Fruit fly (Drosophila melanogaster) Kc167 (cell line): Measurements from ENCODE around the gene CG12746.

Experiments
- Myc ChIP-seq: fragments of >200 bp; optimal IDR thresholded peaks from 2 replicates; lab custom pipeline; 2017; ENCODE audit warnings: missing external identifiers
- Sin3A ChIP-seq: fragments of >200 bp; optimal IDR thresholded peaks from 2 replicates; lab custom pipeline; 2018; ENCODE audit warnings: missing external identifiers
- h ChIP-seq: fragments of >200 bp; optimal IDR thresholded peaks from 3 replicates; lab custom pipeline; 2018; ENCODE audit warnings: missing external identifiers
- insv ChIP-seq: fragments of >200 bp; optimal IDR thresholded peaks from 3 replicates; lab custom pipeline; 2018; ENCODE audit warnings: missing external identifiers
- psq ChIP-seq: fragments of >200 bp; optimal IDR thresholded peaks from 2 replicates; lab custom pipeline; 2017; ENCODE audit warnings: missing external identifiers
- ttk ChIP-seq: sonication (Bioruptor generic); optimal IDR thresholded peaks from 2 replicates; lab custom pipeline; 2017; ENCODE audit warnings: missing external identifiers

Gene CG12746

DNA sequence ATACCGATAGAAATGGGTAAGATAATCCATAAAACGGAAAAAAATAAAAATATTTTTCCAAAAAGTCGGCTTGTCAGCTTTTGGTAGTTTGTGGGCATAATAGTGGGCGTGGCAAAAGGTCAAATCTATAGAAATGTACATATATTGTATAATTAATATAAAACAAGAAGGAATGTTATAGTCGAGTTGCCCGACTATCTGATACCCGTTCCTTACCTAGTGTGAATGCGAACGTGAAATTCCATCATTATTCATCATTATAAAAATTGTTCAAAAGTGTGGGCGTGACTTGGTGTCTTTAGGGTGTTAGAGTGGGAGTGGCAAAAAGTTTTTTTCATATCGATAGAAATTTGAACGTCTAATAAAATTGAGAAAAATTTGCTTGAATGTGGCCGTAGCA lies 13.1 kb upstream of the CG12746 start:
- TF ChIP-seq ttk (lab: Kevin White, UChicago) (no peak), Myc (no peak), psq (lab: Kevin White, UChicago) (no peak), Sin3A (lab: Kevin White, UChicago) (no peak), insv (no peak), h (no peak)

DNA sequence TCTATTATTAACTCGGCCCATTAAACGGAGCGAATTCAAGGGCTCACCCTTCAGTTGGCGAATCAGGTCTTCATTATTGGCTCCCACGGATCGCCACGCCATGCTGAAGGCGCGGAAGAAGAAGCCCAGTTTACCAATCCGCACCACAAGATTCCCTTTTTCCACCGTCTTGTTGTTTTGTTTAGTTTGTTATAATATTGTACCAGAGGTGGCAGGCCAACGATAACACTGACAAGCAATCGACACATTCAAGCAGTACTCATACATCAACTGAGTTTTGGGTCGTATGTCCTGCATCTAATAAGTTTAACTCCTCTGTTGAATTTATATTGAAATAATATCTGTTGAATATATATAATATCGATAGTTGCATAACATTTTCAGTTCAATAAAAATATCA lies 10.6 kb upstream of the CG12746 start, which contains the start of gene Pcmt:
Gene Pcmt (minus strand): TSS at position 235 of the 400 bp plus-strand sequence.
- TF ChIP-seq Myc = no peak
- TF ChIP-seq Sin3A (lab: Kevin White, UChicago) = no peak
- no peak for TF ChIP-seq h
- TF ChIP-seq psq (lab: Kevin White, UChicago) = no peak
- no peak for TF ChIP-seq ttk (lab: Kevin White, UChicago)
- no peak for TF ChIP-seq insv

DNA sequence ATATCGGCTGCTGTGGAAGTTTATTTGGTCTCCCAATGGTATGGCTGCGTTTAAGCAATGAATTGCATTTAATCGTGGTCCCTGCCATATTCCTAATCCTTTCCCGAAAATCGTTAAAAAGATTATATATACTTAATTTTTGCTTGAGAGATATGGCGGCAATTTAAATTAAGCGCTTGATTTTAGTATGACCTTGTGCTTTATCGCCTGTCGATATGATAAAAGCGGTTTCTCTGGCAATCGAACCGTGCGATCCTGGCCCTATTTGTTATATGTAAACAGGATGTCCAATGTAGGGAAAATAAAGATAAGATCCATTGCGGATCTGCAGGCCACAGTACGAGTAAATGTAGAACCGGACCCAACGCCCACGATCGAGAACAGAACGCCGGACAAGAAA lies 9.8 kb upstream of the CG12746 start, which contains the start of gene Snm1:
Gene Snm1 (plus strand): TSS at position 233 of the 400 bp plus-strand sequence.
- TF ChIP-seq Sin3A (lab: Kevin White, UChicago) = no peak
- TF ChIP-seq ttk (lab: Kevin White, UChicago) = no peak
- no peak for TF ChIP-seq insv
- no peak for TF ChIP-seq h
- no peak for TF ChIP-seq Myc
- no peak for TF ChIP-seq psq (lab: Kevin White, UChicago)

DNA sequence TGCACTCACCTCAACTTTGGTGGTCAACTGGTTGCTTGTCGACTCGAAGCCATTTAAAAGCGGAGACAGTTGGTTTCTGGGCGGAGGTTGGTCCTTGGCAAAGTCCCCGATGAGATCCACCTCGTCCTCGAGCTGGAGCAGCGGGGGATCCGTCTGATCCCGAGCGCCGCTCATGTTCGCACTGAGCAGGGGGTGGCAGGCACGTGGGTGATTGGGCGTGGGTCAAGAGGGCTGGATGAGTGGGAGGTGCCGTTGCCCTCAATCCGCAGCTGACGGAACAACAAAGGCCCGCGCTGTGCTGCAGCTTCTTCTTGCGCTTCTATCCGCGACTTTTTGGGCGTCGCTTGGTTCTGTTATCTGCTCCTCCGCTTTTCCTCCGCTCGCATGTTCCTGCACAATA lies 1.7 kb upstream of the CG12746 start:
- no peak for TF ChIP-seq Sin3A (lab: Kevin White, UChicago)
- TF ChIP-seq Myc = no peak
- TF ChIP-seq h = no peak
- TF ChIP-seq ttk (lab: Kevin White, UChicago) = no peak
- no peak for TF ChIP-seq insv
- no peak for TF ChIP-seq psq (lab: Kevin White, UChicago)

DNA sequence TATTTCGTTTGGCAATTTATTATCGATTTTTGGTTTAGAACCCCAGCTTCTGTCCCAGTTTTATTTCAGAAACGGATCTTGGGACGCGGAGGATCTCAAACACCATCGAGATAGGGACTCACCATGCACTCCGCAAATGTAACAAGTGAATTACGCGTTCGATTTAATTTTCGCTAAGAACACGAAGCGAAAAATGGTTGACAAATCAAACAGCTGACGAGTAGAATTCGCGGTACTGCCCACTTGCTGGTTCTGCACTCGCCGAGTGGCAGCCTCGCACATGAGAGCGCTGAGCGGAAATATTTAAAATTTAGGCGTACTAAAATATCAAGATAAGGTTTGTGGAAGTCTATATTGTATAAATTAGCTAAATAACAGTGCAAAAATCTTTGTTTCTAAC lies 1.2 kb upstream of the CG12746 start, which contains the start of gene Pi4KIIalpha:
Gene Pi4KIIalpha (minus strand): TSS at position 233 of the 400 bp plus-strand sequence.
- TF ChIP-seq insv = no peak
- no peak for TF ChIP-seq Sin3A (lab: Kevin White, UChicago)
- TF ChIP-seq Myc = no peak
- TF ChIP-seq h = no peak
- no peak for TF ChIP-seq ttk (lab: Kevin White, UChicago)
- no peak for TF ChIP-seq psq (lab: Kevin White, UChicago)

DNA sequence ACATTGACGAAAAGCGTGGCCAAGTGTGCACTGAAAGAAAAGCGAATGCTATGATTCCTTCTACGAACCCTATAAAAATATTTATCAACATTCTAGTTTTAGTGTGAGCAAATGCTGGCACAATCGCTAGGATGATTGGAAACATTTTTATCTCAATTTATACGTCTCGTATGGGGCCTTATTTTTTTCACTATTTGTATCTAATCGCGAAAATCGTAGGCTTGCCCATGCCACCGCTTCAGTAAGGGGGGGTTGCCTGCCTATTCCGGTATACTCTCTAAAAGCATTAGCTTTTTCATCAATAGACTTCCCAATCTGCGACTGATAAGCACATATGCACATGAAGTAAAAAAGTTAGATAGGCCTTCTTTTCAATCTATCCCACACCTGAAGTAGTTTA lies 958 bp downstream of the CG12746 start:
- TF ChIP-seq Sin3A (lab: Kevin White, UChicago) = no peak
- no peak for TF ChIP-seq Myc
- no peak for TF ChIP-seq ttk (lab: Kevin White, UChicago)
- no peak for TF ChIP-seq h
- TF ChIP-seq psq (lab: Kevin White, UChicago) = no peak
- no peak for TF ChIP-seq insv

DNA sequence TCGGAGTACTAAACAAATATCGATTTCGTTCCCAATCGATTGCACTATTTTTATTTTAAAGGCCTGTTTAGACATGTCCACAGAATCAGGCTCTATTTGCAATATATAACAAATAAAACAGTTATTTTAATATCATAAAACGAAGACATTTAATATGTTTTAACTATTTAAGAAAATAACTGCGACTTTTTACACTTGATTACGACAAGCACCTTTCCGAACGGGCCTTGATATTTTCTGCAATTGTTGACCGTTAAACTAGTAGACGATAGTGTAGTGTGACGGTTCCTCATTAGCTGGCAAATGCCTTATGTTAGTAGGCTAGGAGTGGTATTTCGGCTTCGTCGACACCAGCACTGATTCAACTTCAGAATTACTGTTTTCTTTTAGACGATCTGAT lies 3.9 kb downstream of the CG12746 start, which contains the start of the genes CG2931 and Rheb:
Gene CG2931 (minus strand): TSS at position 26 of the 400 bp plus-strand sequence.
Gene Rheb (plus strand): TSS at position 332 of the 400 bp plus-strand sequence.
- TF ChIP-seq h = no peak
- TF ChIP-seq Myc = no peak
- TF ChIP-seq ttk (lab: Kevin White, UChicago) = no peak
- no peak for TF ChIP-seq Sin3A (lab: Kevin White, UChicago)
- no peak for TF ChIP-seq psq (lab: Kevin White, UChicago)
- no peak for TF ChIP-seq insv

DNA sequence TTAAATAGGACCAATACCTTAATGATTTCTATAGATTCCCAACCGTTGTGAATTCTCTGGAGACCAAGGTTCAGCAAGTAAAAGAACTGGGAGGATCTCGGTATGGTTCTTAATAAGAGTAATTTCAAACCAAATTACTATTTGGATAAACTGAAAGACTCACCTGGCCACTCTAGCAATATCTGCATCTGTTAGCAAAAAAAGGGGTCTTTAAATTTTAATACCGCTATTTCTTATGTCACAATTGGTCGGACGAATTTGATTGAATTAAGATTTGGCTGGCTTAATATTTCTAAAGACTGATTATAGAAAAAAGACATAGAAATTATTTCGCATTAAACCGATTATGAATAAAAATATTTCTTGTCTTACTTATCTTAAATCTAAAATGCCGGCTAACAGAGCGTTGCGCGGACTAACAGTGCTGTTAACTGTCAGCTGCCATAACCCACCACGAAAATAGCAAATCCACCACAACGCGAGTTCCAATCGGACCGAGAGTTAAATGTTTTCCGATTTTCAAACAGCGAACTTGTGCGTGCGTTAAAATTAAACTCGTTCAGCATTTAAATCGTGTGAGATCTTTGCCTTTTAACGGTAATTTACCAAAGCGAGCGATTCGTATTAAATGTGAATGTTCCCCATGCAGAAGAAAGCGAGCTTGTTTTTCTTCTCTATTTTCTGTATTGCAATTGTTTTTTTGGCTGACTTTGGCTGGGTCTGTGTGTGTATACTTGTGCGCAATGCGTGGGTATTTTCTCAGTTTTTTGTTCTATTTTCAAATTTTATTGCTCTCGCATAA lies 6.2 kb downstream of the CG12746 start, which contains the start of gene CRMP:
Gene CRMP (plus strand): TSS at position 474 of the 802 bp plus-strand sequence.
- TF ChIP-seq psq (lab: Kevin White, UChicago) = no peak
- TF ChIP-seq insv = no peak
- no peak for TF ChIP-seq h
- no peak for TF ChIP-seq Myc
- no peak for TF ChIP-seq Sin3A (lab: Kevin White, UChicago)
- TF ChIP-seq ttk (lab: Kevin White, UChicago) = no peak

DNA sequence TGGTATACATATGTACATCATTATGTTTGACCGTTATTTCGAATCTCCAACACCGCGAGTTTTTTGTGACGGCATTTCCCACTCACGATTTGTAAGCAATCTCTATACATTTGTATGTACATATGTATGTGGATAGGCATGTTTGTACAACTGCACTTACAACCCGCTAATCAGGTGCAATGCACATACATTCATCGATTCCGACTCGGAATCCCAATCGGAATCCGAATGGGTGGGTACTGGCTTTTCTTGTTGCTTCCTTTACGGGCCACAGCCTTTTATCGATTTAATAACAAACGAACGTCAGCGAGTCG lies 6.7 kb downstream of the CG12746 start:
- TF ChIP-seq insv (no peak), Sin3A (lab: Kevin White, UChicago) (no peak), psq (lab: Kevin White, UChicago) (no peak), h (no peak), ttk (lab: Kevin White, UChicago) (no peak), Myc (no peak)

DNA sequence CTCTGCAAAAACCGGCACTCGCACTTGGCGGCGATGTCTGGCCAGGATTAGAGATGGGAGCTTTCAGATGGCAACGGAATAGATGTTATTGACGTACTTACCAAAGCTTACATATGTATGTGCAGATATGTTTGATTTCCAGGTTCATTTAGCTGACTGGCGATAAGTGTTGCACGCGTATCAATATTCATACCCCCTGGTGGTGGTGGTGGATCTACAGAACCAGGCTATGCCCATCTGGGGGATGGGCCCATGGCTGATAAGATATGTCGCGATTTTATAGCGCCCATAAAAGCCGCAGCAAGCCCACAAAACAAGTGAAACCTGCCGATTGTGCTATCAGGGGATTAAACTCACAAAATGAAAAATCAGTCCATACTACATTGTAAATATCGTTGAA lies 7.1 kb downstream of the CG12746 start:
- TF ChIP-seq Myc (no peak), ttk (lab: Kevin White, UChicago) (no peak), h (no peak), Sin3A (lab: Kevin White, UChicago) (no peak), psq (lab: Kevin White, UChicago) (no peak), insv (no peak)

DNA sequence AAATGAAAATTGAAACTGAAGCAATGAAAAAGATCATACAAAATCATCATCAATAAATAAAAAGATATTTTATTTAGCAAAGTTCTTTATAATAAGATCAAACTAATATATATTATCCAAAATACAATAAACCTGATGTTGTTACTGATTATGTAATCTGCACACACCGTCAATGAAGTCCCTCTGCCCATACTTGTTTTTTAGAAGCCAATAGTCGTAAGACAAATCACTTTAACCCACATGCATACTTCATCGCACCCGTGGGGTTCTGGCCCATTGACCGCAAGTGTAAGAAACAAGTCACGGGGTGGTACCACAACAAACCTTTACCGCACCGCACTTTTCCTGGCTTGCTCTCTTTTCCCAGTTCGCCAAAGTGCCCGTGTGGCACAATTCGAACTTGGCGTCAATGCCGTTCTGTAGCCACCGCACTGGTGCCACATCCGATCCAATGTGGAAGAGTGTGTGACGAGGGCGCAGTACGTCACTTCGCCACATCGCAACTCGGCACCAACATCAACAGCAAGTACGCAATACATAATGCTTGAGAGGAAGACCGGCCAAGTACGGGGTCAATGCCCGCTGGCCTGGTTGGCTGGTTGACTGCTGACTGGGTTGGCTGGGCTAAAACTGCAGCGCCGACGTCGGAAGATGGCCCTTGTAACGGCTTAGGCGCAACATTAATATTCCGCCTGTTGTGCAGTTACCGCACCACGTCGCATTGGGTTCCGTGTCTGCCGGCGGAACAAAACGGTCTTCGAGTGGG lies 8.4 kb downstream of the CG12746 start:
- no peak for TF ChIP-seq Sin3A (lab: Kevin White, UChicago)
- TF ChIP-seq ttk (lab: Kevin White, UChicago) = no peak
- no peak for TF ChIP-seq insv
- no peak for TF ChIP-seq Myc
- no peak for TF ChIP-seq psq (lab: Kevin White, UChicago)
- no peak for TF ChIP-seq h

DNA sequence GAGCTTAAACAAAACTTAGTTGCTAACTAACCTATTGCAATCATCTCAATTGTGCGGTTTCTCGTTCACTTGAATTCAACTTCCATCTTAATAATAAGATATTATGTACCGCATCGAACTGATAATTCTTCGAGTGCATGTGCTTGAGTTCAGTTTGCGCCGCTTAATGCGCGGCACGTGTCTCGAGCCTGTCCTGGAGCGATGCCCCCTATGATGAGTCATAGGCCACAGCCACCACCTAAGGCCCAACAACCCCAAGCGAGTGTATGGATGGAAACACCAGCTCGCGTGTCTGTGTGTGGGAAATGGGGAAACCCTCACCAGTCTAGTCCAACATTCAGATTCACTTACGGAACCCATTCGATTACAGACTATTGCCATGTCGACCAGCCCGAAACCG lies 9.2 kb downstream of the CG12746 start:
- TF ChIP-seq psq (lab: Kevin White, UChicago) (no peak), h (no peak), Myc (no peak), ttk (lab: Kevin White, UChicago) (no peak)
